Fruit fly (Drosophila melanogaster): ENCODE data around the gene Rala.

DNA sequence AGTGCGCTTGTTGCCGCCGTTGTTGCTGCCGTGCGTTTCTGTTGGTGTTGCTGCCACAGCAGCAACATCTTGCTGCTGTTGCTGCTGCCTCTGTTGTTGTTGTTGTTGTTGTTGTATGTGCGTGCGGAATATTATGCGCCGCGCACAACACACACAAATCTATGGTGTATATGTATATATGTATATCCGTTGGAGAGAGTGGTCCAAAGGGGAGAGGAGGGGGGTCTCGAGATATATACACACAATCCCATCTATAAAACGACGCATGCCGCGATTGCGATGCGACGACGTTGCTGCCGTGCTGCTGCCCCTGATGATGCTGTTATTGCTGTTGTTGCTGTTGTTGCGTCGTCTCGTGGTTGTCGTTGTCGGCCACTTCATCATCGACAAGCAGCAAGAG lies 27.5 kb upstream of the Rala start:
- no peak for TF ChIP-seq CG8478 (optimal IDR thresholded peaks at IDR 0.05)
- no peak for TF ChIP-seq pb (GFP tag; optimal IDR thresholded peaks at IDR 0.05)
- no peak for TF ChIP-seq twi (tag; optimal IDR thresholded peaks at IDR 0.05)
- TF ChIP-seq fd64A (GFP tag; optimal IDR thresholded peaks at IDR 0.05) = no peak
- no peak for TF ChIP-seq CG17912 (GFP tag; optimal IDR thresholded peaks at IDR 0.05)
- no peak for TF ChIP-seq slp2 (GFP tag; optimal IDR thresholded peaks at IDR 0.05)
- TF ChIP-seq stc (GFP tag; IDR thresholded peaks at IDR 0.05) = no peak
- TF ChIP-seq az2 (GFP tag; optimal IDR thresholded peaks at IDR 0.05) = no peak
- no peak for TF ChIP-seq Drgx (GFP tag; IDR thresholded peaks at IDR 0.05)
